Fruit fly (Drosophila melanogaster) whole organism, wandering third instar larva: ENCODE measurements around the gene Smu1.

Source experiments
- Abd-B ChIP-seq: fragments of >200 bp; optimal IDR thresholded peaks from 2 replicates; lab custom pipeline; 2017; ENCODE audit warnings: missing biosample characterization, missing genetic modification characterization
- CG32264 ChIP-seq: fragments of 200-800 bp; sonication (Bioruptor generic); optimal IDR thresholded peaks from 2 replicates; lab custom pipeline; 2016; ENCODE audit warnings: missing biosample characterization, missing genetic modification characterization
- Dif ChIP-seq: fragments of 200-275, 200-300 bp; sonication (Bioruptor generic); optimal IDR thresholded peaks from 2 replicates; lab custom pipeline; 2018; ENCODE audit warnings: missing biosample characterization, missing genetic modification characterization; ENCODE audit not compliant: partially characterized antibody
- GATAd ChIP-seq: sonication (Bioruptor generic); optimal IDR thresholded peaks from 2 replicates; lab custom pipeline; 2016; ENCODE audit warnings: missing biosample characterization, missing genetic modification characterization
- HLH106 ChIP-seq: fragments of 200-800 bp; optimal IDR thresholded peaks from 3 replicates; lab custom pipeline; 2019; ENCODE audit warnings: missing biosample characterization, mild to moderate bottlenecking, missing genetic modification characterization, moderate library complexity
- Hnf4 ChIP-seq: fragments of 200-800 bp; sonication (Bioruptor generic); optimal IDR thresholded peaks from 2 replicates; lab custom pipeline; 2016; ENCODE audit warnings: missing biosample characterization, mild to moderate bottlenecking, missing genetic modification characterization
- Hr78 ChIP-seq: fragments of >200 bp; optimal IDR thresholded peaks from 2 replicates; lab custom pipeline; 2017; ENCODE audit warnings: missing biosample characterization, missing genetic modification characterization
- Hr83 ChIP-seq: fragments of 200-300 bp; sonication (Bioruptor generic); optimal IDR thresholded peaks from 2 replicates; lab custom pipeline; 2016; ENCODE audit warnings: missing biosample characterization, mild to moderate bottlenecking, missing genetic modification characterization, moderate library complexity; ENCODE audit not compliant: poor library complexity, severe bottlenecking
- Jra ChIP-seq: sonication (Bioruptor generic); optimal IDR thresholded peaks from 2 replicates; lab custom pipeline; 2016; ENCODE audit warnings: missing biosample characterization, missing genetic modification characterization
- Mio ChIP-seq: sonication (Bioruptor generic); optimal IDR thresholded peaks from 2 replicates; lab custom pipeline; 2016; ENCODE audit warnings: missing biosample characterization, missing genetic modification characterization
- N ChIP-seq: fragments of >200 bp; optimal IDR thresholded peaks from 2 replicates; lab custom pipeline; 2018; ENCODE audit warnings: missing biosample characterization, missing external identifiers, missing genetic modification characterization
- OdsH ChIP-seq: fragments of 200-800 bp; sonication (Bioruptor generic); optimal IDR thresholded peaks from 2 replicates; lab custom pipeline; 2016; ENCODE audit warnings: missing biosample characterization, mild to moderate bottlenecking, missing genetic modification characterization
- Rel ChIP-seq, 2 experiments: fragments of 200-800 bp; sonication (Bioruptor generic) in 1 of 2; optimal IDR thresholded peaks; 2 replicates in 1 of 2; 3 replicates in 1 of 2; lab custom pipeline; 2016 to 2019; ENCODE audit warnings: mild to moderate bottlenecking in 2 of 2, missing biosample characterization in 2 of 2, missing genetic modification characterization in 2 of 2, moderate library complexity in 1 of 2
- Sp1 ChIP-seq: fragments of 200-800 bp; sonication (Bioruptor generic); optimal IDR thresholded peaks from 3 replicates; lab custom pipeline; 2019; ENCODE audit warnings: missing biosample characterization, mild to moderate bottlenecking, missing genetic modification characterization, moderate library complexity
- Vsx2 ChIP-seq: fragments of 200-300, 225-300 bp; sonication (Bioruptor generic); optimal IDR thresholded peaks from 2 replicates; lab custom pipeline; 2018; ENCODE audit warnings: missing biosample characterization, missing genetic modification characterization; ENCODE audit not compliant: partially characterized antibody
- br ChIP-seq: fragments of 200-800 bp; sonication (Bioruptor generic); optimal IDR thresholded peaks from 2 replicates; lab custom pipeline; 2016; ENCODE audit warnings: missing biosample characterization, missing genetic modification characterization
- dl ChIP-seq, 2 experiments: fragments of 175-275, 200-275 bp in 1 of 2; fragments of 200-275 bp in 1 of 2; sonication (Bioruptor generic); optimal IDR thresholded peaks; lab custom pipeline; 2018; ENCODE audit warnings: mild to moderate bottlenecking in 2 of 2, missing biosample characterization in 2 of 2, missing genetic modification characterization in 2 of 2, moderate library complexity in 2 of 2; ENCODE audit not compliant: partially characterized antibody in 2 of 2, insufficient read depth in 1 of 2
- dmrt93B ChIP-seq: fragments of 200-800 bp; sonication (Bioruptor generic); optimal IDR thresholded peaks from 2 replicates; lab custom pipeline; 2018; ENCODE audit warnings: missing biosample characterization, mild to moderate bottlenecking, missing genetic modification characterization
- ey ChIP-seq: fragments of 200-800 bp; sonication (Bioruptor generic); optimal IDR thresholded peaks from 2 replicates; lab custom pipeline; 2016; ENCODE audit warnings: missing biosample characterization, missing genetic modification characterization
- foxo ChIP-seq, 2 experiments: fragments of 200-800 bp; sonication (Bioruptor generic); optimal IDR thresholded peaks; 2 replicates in 1 of 2; 3 replicates in 1 of 2; lab custom pipeline; 2016 to 2017; ENCODE audit warnings: missing biosample characterization in 2 of 2, missing genetic modification characterization in 2 of 2
- fru ChIP-seq: fragments of 200-800 bp; sonication (Bioruptor generic); optimal IDR thresholded peaks from 3 replicates; lab custom pipeline; 2016; ENCODE audit warnings: missing biosample characterization, mild to moderate bottlenecking, missing genetic modification characterization
- h ChIP-seq: fragments of 200-800 bp; sonication (Bioruptor generic); optimal IDR thresholded peaks from 3 replicates; lab custom pipeline; 2016; ENCODE audit warnings: missing biosample characterization, mild to moderate bottlenecking, missing genetic modification characterization
- lola ChIP-seq: fragments of >200 bp; optimal IDR thresholded peaks from 2 replicates; lab custom pipeline; 2017; ENCODE audit warnings: missing biosample characterization, missing genetic modification characterization
- pan ChIP-seq: fragments of >200 bp; optimal IDR thresholded peaks from 2 replicates; lab custom pipeline; 2017
- psq ChIP-seq: fragments of 200-800 bp; sonication (Bioruptor generic); optimal IDR thresholded peaks from 3 replicates; lab custom pipeline; 2017; ENCODE audit warnings: missing biosample characterization, mild to moderate bottlenecking, missing genetic modification characterization, moderate library complexity
- rgr ChIP-seq: fragments of 200-800 bp; sonication (Bioruptor generic); optimal IDR thresholded peaks from 3 replicates; lab custom pipeline; 2016; ENCODE audit warnings: missing biosample characterization, mild to moderate bottlenecking, missing genetic modification characterization
- sage ChIP-seq: fragments of 200-800 bp; sonication (Bioruptor generic); optimal IDR thresholded peaks from 2 replicates; lab custom pipeline; 2016; ENCODE audit warnings: missing biosample characterization, mild to moderate bottlenecking, missing genetic modification characterization
- sv ChIP-seq: fragments of 200-800 bp; sonication (Bioruptor generic); optimal IDR thresholded peaks from 3 replicates; lab custom pipeline; 2016; ENCODE audit warnings: missing biosample characterization, missing genetic modification characterization
- tai ChIP-seq: sonication (Bioruptor generic); optimal IDR thresholded peaks from 2 replicates; lab custom pipeline; 2016; ENCODE audit warnings: missing biosample characterization, missing genetic modification characterization
- usp ChIP-seq: fragments of >200 bp; optimal IDR thresholded peaks from 2 replicates; lab custom pipeline; 2017; ENCODE audit warnings: missing biosample characterization, missing genetic modification characterization
- woc ChIP-seq: sonication (Bioruptor generic); optimal IDR thresholded peaks from 2 replicates; lab custom pipeline; 2016; ENCODE audit warnings: missing biosample characterization, mild to moderate bottlenecking, missing genetic modification characterization

The Smu1 gene

dm6 chr3R:19024761-19025160 is 43.6 kb upstream of the Smu1 start, which contains the start of gene CG14285:
CG14285 (plus strand) TSS chr3R:19025099.
- TF ChIP-seq Vsx2 (GFP tag; lab: Kevin White, UChicago), result no peak

- TF ChIP-seq HLH106 (tag; lab: Kevin White, UChicago) (peak; percentile 17), Sp1 (GFP tag; lab: Kevin White, UChicago) (peak; percentile 2), rgr (peak; percentile 66), usp (GFP tag; lab: Kevin White, UChicago) (no peak), ey (GFP tag; lab: Kevin White, UChicago) (peak; percentile 49), GATAd (GFP tag; lab: Kevin White, UChicago) (no peak), foxo (GFP tag; optimal IDR thresholded peaks at IDR 0.05; lab: Kevin White, UChicago) (peak in 1 of 2 experiments; percentile 67), sage (no peak), sv (peak; percentile 41), OdsH (GFP tag; lab: Kevin White, UChicago) (peak; percentile 47), br (peak; percentile 46), h (GFP tag; lab: Kevin White, UChicago) (peak; percentile 49), fru (GFP tag; lab: Kevin White, UChicago) (peak; percentile 39), Hr83 (GFP tag; lab: Kevin White, UChicago) (peak; percentile 73), dmrt93B (GFP tag; lab: Kevin White, UChicago) (no peak), psq (GFP tag; lab: Kevin White, UChicago) (peak; percentile 26), woc (GFP tag; lab: Kevin White, UChicago) (no peak), Rel (GFP tag; optimal IDR thresholded peaks at IDR 0.05; lab: Kevin White, UChicago) (no peak), Rel (tag; optimal IDR thresholded peaks at IDR 0.05; lab: Kevin White, UChicago) (no peak)
These were observed 42.7 kb upstream of the Smu1 start, which contains the start of the genes CG6005 and CG14286 for dm6 chr3R:19023862-19024261. CG6005 (minus strand) TSS chr3R:19024030. CG14286 (plus strand) TSS chr3R:19024092.

dm6 chr3R:19017318-19018043 is 36.4 kb upstream of the Smu1 start:
- no peak for TF ChIP-seq Rel (GFP tag; optimal IDR thresholded peaks at IDR 0.05; lab: Kevin White, UChicago)
- TF ChIP-seq Rel (tag; optimal IDR thresholded peaks at IDR 0.05; lab: Kevin White, UChicago), result no peak
- no peak for TF ChIP-seq fru (GFP tag; lab: Kevin White, UChicago)
- no peak for TF ChIP-seq N (GFP tag; lab: Kevin White, UChicago)
- no peak for TF ChIP-seq Vsx2 (GFP tag; lab: Kevin White, UChicago)
- TF ChIP-seq lola (GFP tag; lab: Kevin White, UChicago), result no peak
- no peak for TF ChIP-seq Jra (GFP tag; lab: Kevin White, UChicago)
- no peak for TF ChIP-seq h (GFP tag; lab: Kevin White, UChicago)
- no peak for TF ChIP-seq dl (GFP tag; optimal IDR thresholded peaks at IDR 0.05; lab: Kevin White, UChicago; ENCODE audit: insufficient read depth in 1 of 2, partially characterized antibody in 2 of 2)
- no peak for TF ChIP-seq HLH106 (tag; lab: Kevin White, UChicago)
- no peak for TF ChIP-seq Dif (GFP tag; lab: Kevin White, UChicago)
- TF ChIP-seq Abd-B, result no peak
- TF ChIP-seq Hnf4 (GFP tag; lab: Kevin White, UChicago), result no peak
- no peak for TF ChIP-seq dmrt93B (GFP tag; lab: Kevin White, UChicago)
- no peak for TF ChIP-seq Sp1 (GFP tag; lab: Kevin White, UChicago)
- TF ChIP-seq tai (GFP tag; lab: Kevin White, UChicago), result no peak
- TF ChIP-seq, all 38 proteins: peak for 0

- TF ChIP-seq h (GFP tag; lab: Kevin White, UChicago), result no peak
- TF ChIP-seq sage, result no peak
- no peak for TF ChIP-seq usp (GFP tag; lab: Kevin White, UChicago)
- no peak for TF ChIP-seq br
- no peak for TF ChIP-seq sv
- TF ChIP-seq Hr78 (GFP tag; lab: Kevin White, UChicago), result no peak
- no peak for TF ChIP-seq pan (lab: Kevin White, UChicago)
- no peak for TF ChIP-seq N (GFP tag; lab: Kevin White, UChicago)
- no peak for TF ChIP-seq Mio (GFP tag; lab: Kevin White, UChicago)
- TF ChIP-seq HLH106 (tag; lab: Kevin White, UChicago), result no peak
- no peak for TF ChIP-seq woc (GFP tag; lab: Kevin White, UChicago)
- no peak for TF ChIP-seq CG32264
- no peak for TF ChIP-seq Sp1 (GFP tag; lab: Kevin White, UChicago)
- TF ChIP-seq Dif (GFP tag; lab: Kevin White, UChicago), result no peak
- no peak for TF ChIP-seq dl (GFP tag; optimal IDR thresholded peaks at IDR 0.05; lab: Kevin White, UChicago; ENCODE audit: insufficient read depth in 1 of 2, partially characterized antibody in 2 of 2)
- TF ChIP-seq Hr83 (GFP tag; lab: Kevin White, UChicago), result no peak
These were observed 34.3 kb upstream of the Smu1 start for dm6 chr3R:19015423-19015810.
